Worm (Caenorhabditis elegans) whole organism, early embryonic: ENCODE data around the gene C15B12.1.

Experiments used
- ama-1 ChIP-seq: fragments of 150-350 bp; optimal IDR thresholded peaks from 2 replicates; lab custom pipeline; 2014
- pes-1 ChIP-seq: fragments of 200-800 bp; sonication (Bioruptor generic); IDR thresholded peaks from 2 replicates; pipeline ENCODE4 v1.3.6; 2022; ENCODE audit warnings: missing genetic modification reagents, missing genetic modification characterization, missing compliant biosample characterization

- no peak for TF ChIP-seq ama-1
- no peak for TF ChIP-seq pes-1
Measured at ce11 chrX:6515267-6515666, 38.7 kb downstream of the C15B12.1 start.
